Fruit fly (Drosophila melanogaster) whole organism, prepupa: ENCODE results near the gene CG13071.
A peak's percentile ranks its signal among the peaks of the same experiment; 100 is the strongest.

ENCODE experiments used
- Blimp-1 ChIP-seq: fragments of 200-800 bp; sonication (Bioruptor generic); optimal IDR thresholded peaks from 3 replicates; lab custom pipeline; 2017; ENCODE audit warnings: missing biosample characterization, missing genetic modification characterization, mild to moderate bottlenecking, moderate library complexity, missing genetic modification reagents
- CG10669 ChIP-seq: fragments of 200-800 bp; sonication (Bioruptor generic); optimal IDR thresholded peaks from 3 replicates; lab custom pipeline; 2018; ENCODE audit warnings: missing biosample characterization, mild to moderate bottlenecking, missing genetic modification characterization, moderate library complexity
- CG11762 ChIP-seq: fragments of 200-800 bp; sonication (Bioruptor generic); optimal IDR thresholded peaks from 3 replicates; lab custom pipeline; 2016; ENCODE audit warnings: missing biosample characterization, missing genetic modification characterization; ENCODE audit not compliant: insufficient read depth
- CG16779 ChIP-seq: fragments of 200-800 bp; sonication (Bioruptor generic); optimal IDR thresholded peaks from 3 replicates; lab custom pipeline; 2017; ENCODE audit warnings: missing biosample characterization, mild to moderate bottlenecking, missing genetic modification characterization
- CG31627 ChIP-seq: fragments of 200-800 bp; sonication (Bioruptor generic); optimal IDR thresholded peaks from 3 replicates; lab custom pipeline; 2016; ENCODE audit warnings: missing biosample characterization, missing genetic modification characterization
- CG32006 ChIP-seq: fragments of 200-800 bp; sonication (Bioruptor generic); optimal IDR thresholded peaks from 3 replicates; lab custom pipeline; 2017; ENCODE audit warnings: missing biosample characterization, mild to moderate bottlenecking, missing genetic modification characterization
- CG3919 ChIP-seq: fragments of 200-800 bp; sonication (Bioruptor generic); optimal IDR thresholded peaks from 3 replicates; lab custom pipeline; 2016; ENCODE audit warnings: missing biosample characterization, missing genetic modification characterization
- CG4318 ChIP-seq: fragments of 200-800 bp; sonication (Bioruptor generic); optimal IDR thresholded peaks from 3 replicates; lab custom pipeline; 2017; ENCODE audit warnings: missing biosample characterization, mild to moderate bottlenecking, missing genetic modification characterization
- CG6163 ChIP-seq: fragments of 200-800 bp; sonication (Bioruptor generic); IDR thresholded peaks from 3 replicates; pipeline ENCODE4 v1.3.6; 2022; ENCODE audit warnings: missing biosample characterization, missing genetic modification characterization
- CG6276 ChIP-seq: fragments of 200-800 bp; sonication (Bioruptor generic); optimal IDR thresholded peaks from 2 replicates; lab custom pipeline; 2017; ENCODE audit warnings: missing biosample characterization, mild to moderate bottlenecking, missing genetic modification characterization
- CG8119 ChIP-seq: fragments of 200-800 bp; sonication (Bioruptor generic); IDR thresholded peaks from 3 replicates; pipeline ENCODE4 v1.3.6; 2022; ENCODE audit warnings: missing biosample characterization, missing genetic modification characterization
- Eip78C ChIP-seq: fragments of 200-800 bp; sonication (Bioruptor generic); peaks from one replicate; lab custom pipeline; 2016; ENCODE audit warnings: missing biosample characterization, missing genetic modification characterization
- Eip93F ChIP-seq: fragments of 200-800 bp; sonication (Bioruptor generic); optimal IDR thresholded peaks from 2 replicates; lab custom pipeline; 2016; ENCODE audit warnings: missing biosample characterization, mild to moderate bottlenecking, missing genetic modification characterization
- Ets21C ChIP-seq: fragments of 200-800 bp; sonication (Bioruptor generic); optimal IDR thresholded peaks from 3 replicates; lab custom pipeline; 2016; ENCODE audit warnings: missing biosample characterization, missing genetic modification characterization
- Ets96B ChIP-seq: fragments of 200-800 bp; optimal IDR thresholded peaks from 2 replicates; lab custom pipeline; 2019; ENCODE audit warnings: missing biosample characterization, mild to moderate bottlenecking, missing genetic modification characterization, moderate library complexity
- Gug ChIP-seq: fragments of 200-800 bp; sonication (Bioruptor generic); IDR thresholded peaks from 2 replicates; pipeline ENCODE4 v1.3.6; 2022; ENCODE audit warnings: missing biosample characterization, missing genetic modification characterization
- Hr39 ChIP-seq: fragments of 200-800 bp; sonication (Bioruptor generic); optimal IDR thresholded peaks from 2 replicates; lab custom pipeline; 2016; ENCODE audit warnings: missing biosample characterization, missing genetic modification characterization
- Hr4 ChIP-seq: fragments of 200-800 bp; sonication (Bioruptor generic); optimal IDR thresholded peaks from 3 replicates; lab custom pipeline; 2016; ENCODE audit warnings: missing biosample characterization, missing genetic modification characterization
- Lpt ChIP-seq: fragments of 200-800 bp; sonication (Bioruptor generic); optimal IDR thresholded peaks from 3 replicates; lab custom pipeline; 2016; ENCODE audit warnings: missing biosample characterization, missing genetic modification characterization
- Sox102F ChIP-seq: fragments of 200-800 bp; sonication (Bioruptor generic); optimal IDR thresholded peaks from 2 replicates; lab custom pipeline; 2016; ENCODE audit warnings: missing biosample characterization, mild to moderate bottlenecking, missing genetic modification characterization
- Sox14 ChIP-seq: fragments of 200-800 bp; sonication (Bioruptor generic); optimal IDR thresholded peaks from 3 replicates; lab custom pipeline; 2016; ENCODE audit warnings: missing biosample characterization, missing genetic modification characterization
- acj6 ChIP-seq: fragments of 200-800 bp; sonication (Bioruptor generic); optimal IDR thresholded peaks from 3 replicates; lab custom pipeline; 2016; ENCODE audit warnings: missing biosample characterization, missing genetic modification characterization
- cyc ChIP-seq: fragments of 200-800 bp; sonication (Bioruptor generic); optimal IDR thresholded peaks from 3 replicates; lab custom pipeline; 2016; ENCODE audit warnings: missing biosample characterization, missing genetic modification characterization
- dac ChIP-seq: fragments of 200-800 bp; sonication (Bioruptor generic); optimal IDR thresholded peaks from 2 replicates; lab custom pipeline; 2017; ENCODE audit warnings: missing biosample characterization, mild to moderate bottlenecking, missing genetic modification characterization
- dsx ChIP-seq: fragments of 200-800 bp; optimal IDR thresholded peaks from 3 replicates; lab custom pipeline; 2019; ENCODE audit warnings: missing biosample characterization, mild to moderate bottlenecking, missing genetic modification characterization, moderate library complexity; ENCODE audit not compliant: poor library complexity, severe bottlenecking
- eg ChIP-seq: fragments of 200-800 bp; sonication (Bioruptor generic); IDR thresholded peaks from 3 replicates; pipeline ENCODE4 v1.3.6; 2022; ENCODE audit warnings: missing biosample characterization, missing genetic modification characterization
- esn ChIP-seq: fragments of 200-800 bp; sonication (Bioruptor generic); optimal IDR thresholded peaks from 2 replicates; lab custom pipeline; 2016; ENCODE audit warnings: missing biosample characterization, mild to moderate bottlenecking, missing genetic modification characterization, moderate library complexity
- fd85E ChIP-seq: fragments of 200-800 bp; sonication (Bioruptor generic); optimal IDR thresholded peaks from 3 replicates; lab custom pipeline; 2016; ENCODE audit warnings: missing biosample characterization, missing genetic modification characterization
- net ChIP-seq: fragments of 200-800 bp; sonication (Bioruptor generic); optimal IDR thresholded peaks from 3 replicates; lab custom pipeline; 2016; ENCODE audit warnings: missing biosample characterization, missing genetic modification characterization
- salr ChIP-seq, 2 experiments: fragments of 200-800 bp; sonication (Bioruptor generic); optimal IDR thresholded peaks; 3 replicates each; lab custom pipeline; 2016 to 2018; ENCODE audit warnings: missing biosample characterization in 2 of 2, missing genetic modification characterization in 2 of 2, mild to moderate bottlenecking in 1 of 2
- spab ChIP-seq: fragments of 200-800 bp; sonication (Bioruptor generic); optimal IDR thresholded peaks from 2 replicates; lab custom pipeline; 2017; ENCODE audit warnings: missing biosample characterization, mild to moderate bottlenecking, missing genetic modification characterization, missing genetic modification reagents
- svp ChIP-seq: fragments of 200-800 bp; sonication (Bioruptor generic); peaks from one replicate; lab custom pipeline; 2016; ENCODE audit warnings: missing biosample characterization, missing genetic modification characterization
- topi ChIP-seq: fragments of 200-800 bp; sonication (Bioruptor generic); optimal IDR thresholded peaks from 3 replicates; lab custom pipeline; 2016; ENCODE audit warnings: missing biosample characterization, missing genetic modification characterization
- vri ChIP-seq: fragments of 200-800 bp; sonication (Bioruptor generic); optimal IDR thresholded peaks from 3 replicates; lab custom pipeline; 2016; ENCODE audit warnings: missing biosample characterization, mild to moderate bottlenecking, missing genetic modification characterization

CG13071 gene

dm6 chr3L:16309972-16310371 is 47.4 kb downstream of the CG13071 start (continued):
- peak; percentile 8 for TF ChIP-seq CG11762 (GFP tag; lab: Kevin White, UChicago)
- TF ChIP-seq Sox102F (GFP tag; lab: Kevin White, UChicago), result no peak
- TF ChIP-seq CG16779, result peak; percentile 37
- TF ChIP-seq Ets96B (tag; lab: Kevin White, UChicago), result no peak
- no peak for TF ChIP-seq cyc (GFP tag; lab: Kevin White, UChicago)
- TF ChIP-seq CG3919 (GFP tag; lab: Kevin White, UChicago), result peak; percentile 52
- TF ChIP-seq Blimp-1 (GFP tag; lab: Kevin White, UChicago), result no peak
- TF ChIP-seq Lpt (GFP tag; lab: Kevin White, UChicago), result peak; percentile 56
- TF ChIP-seq CG6276, result peak; percentile 69
- TF ChIP-seq Hr4 (GFP tag; lab: Kevin White, UChicago), result peak; percentile 77
- no peak for TF ChIP-seq CG31627 (GFP tag; lab: Kevin White, UChicago)
- peak; percentile 83 for TF ChIP-seq dac (GFP tag; lab: Kevin White, UChicago)
- peak; percentile 38 for TF ChIP-seq Sox14 (GFP tag; lab: Kevin White, UChicago)
- TF ChIP-seq CG4318 (GFP tag; lab: Kevin White, UChicago), result peak; percentile 47
- no peak for TF ChIP-seq esn (GFP tag; lab: Kevin White, UChicago)
- no peak for TF ChIP-seq CG10669 (GFP tag; lab: Kevin White, UChicago)
- TF ChIP-seq CG32006, result peak; percentile 80
- no peak for TF ChIP-seq dsx (GFP tag; lab: Kevin White, UChicago)
- peak; percentile 86 for TF ChIP-seq eg (GFP tag; lab: Robert Waterston, UW)
- TF ChIP-seq Eip78C (GFP tag; lab: Kevin White, UChicago), result peak; percentile 74
- TF ChIP-seq fd85E (GFP tag; lab: Kevin White, UChicago), result no peak
- TF ChIP-seq net (GFP tag; lab: Kevin White, UChicago), result peak; percentile 29
- peak; percentile 66 for TF ChIP-seq CG8119
- no peak for TF ChIP-seq Ets21C (GFP tag; lab: Kevin White, UChicago)
- TF ChIP-seq vri, result no peak
- TF ChIP-seq Hr39 (GFP tag; lab: Kevin White, UChicago), result peak; percentile 10
- TF ChIP-seq spab (GFP tag; lab: Kevin White, UChicago), result no peak
- no peak for TF ChIP-seq Eip93F (GFP tag; lab: Kevin White, UChicago)
- peak in 1 of 2 experiments; percentile 44 for TF ChIP-seq salr (GFP tag; optimal IDR thresholded peaks at IDR 0.05; lab: Kevin White, UChicago)
- TF ChIP-seq CG6163 (GFP tag; lab: Robert Waterston, UW), result peak; percentile 72; the same call in 2 of the 3 replicates
- TF ChIP-seq svp (GFP tag; lab: Kevin White, UChicago), result no peak
- no peak for TF ChIP-seq Gug (GFP tag; lab: Robert Waterston, UW)
- peak; percentile 21 for TF ChIP-seq acj6 (GFP tag; lab: Kevin White, UChicago)
- TF ChIP-seq topi (GFP tag; lab: Kevin White, UChicago), result no peak
- TF ChIP-seq, all 60 proteins: peak for 28
